Worm (Caenorhabditis elegans): ENCODE results near the gene srh-141.

ce11 chrV:16480919-16481630 lies 37.3 kb downstream of the srh-141 start, which contains the start of the genes F57E7.4 and spig-6:
- TF ChIP-seq fos-1 (tag; optimal IDR thresholded peaks at IDR 0.05), result no peak
- no peak for TF ChIP-seq nhr-76 (tag; optimal IDR thresholded peaks at IDR 0.05)
- no peak for TF ChIP-seq elt-2 (tag; optimal IDR thresholded peaks at IDR 0.05)
- TF ChIP-seq ZK546.5 (tag; optimal IDR thresholded peaks at IDR 0.05), result no peak
- no peak for TF ChIP-seq elt-1 (tag; optimal IDR thresholded peaks at IDR 0.05)
- no peak for TF ChIP-seq mdl-1 (tag; optimal IDR thresholded peaks at IDR 0.05)
- no peak for TF ChIP-seq ztf-4 (tag; optimal IDR thresholded peaks at IDR 0.05)
- no peak for TF ChIP-seq fkh-2 (tag; optimal IDR thresholded peaks at IDR 0.05)
- no peak for TF ChIP-seq unc-62 (GFP tag; optimal IDR thresholded peaks at IDR 0.05)
- no peak for TF ChIP-seq zag-1 (tag; optimal IDR thresholded peaks at IDR 0.05)
- no peak for TF ChIP-seq nhr-12 (tag; optimal IDR thresholded peaks at IDR 0.05)
- no peak for TF ChIP-seq lin-39 (tag; optimal IDR thresholded peaks at IDR 0.05)

Measured in whole organism, L3 larva.